Fruit fly (Drosophila melanogaster): ENCODE measurements around the gene CG17359.

DNA sequence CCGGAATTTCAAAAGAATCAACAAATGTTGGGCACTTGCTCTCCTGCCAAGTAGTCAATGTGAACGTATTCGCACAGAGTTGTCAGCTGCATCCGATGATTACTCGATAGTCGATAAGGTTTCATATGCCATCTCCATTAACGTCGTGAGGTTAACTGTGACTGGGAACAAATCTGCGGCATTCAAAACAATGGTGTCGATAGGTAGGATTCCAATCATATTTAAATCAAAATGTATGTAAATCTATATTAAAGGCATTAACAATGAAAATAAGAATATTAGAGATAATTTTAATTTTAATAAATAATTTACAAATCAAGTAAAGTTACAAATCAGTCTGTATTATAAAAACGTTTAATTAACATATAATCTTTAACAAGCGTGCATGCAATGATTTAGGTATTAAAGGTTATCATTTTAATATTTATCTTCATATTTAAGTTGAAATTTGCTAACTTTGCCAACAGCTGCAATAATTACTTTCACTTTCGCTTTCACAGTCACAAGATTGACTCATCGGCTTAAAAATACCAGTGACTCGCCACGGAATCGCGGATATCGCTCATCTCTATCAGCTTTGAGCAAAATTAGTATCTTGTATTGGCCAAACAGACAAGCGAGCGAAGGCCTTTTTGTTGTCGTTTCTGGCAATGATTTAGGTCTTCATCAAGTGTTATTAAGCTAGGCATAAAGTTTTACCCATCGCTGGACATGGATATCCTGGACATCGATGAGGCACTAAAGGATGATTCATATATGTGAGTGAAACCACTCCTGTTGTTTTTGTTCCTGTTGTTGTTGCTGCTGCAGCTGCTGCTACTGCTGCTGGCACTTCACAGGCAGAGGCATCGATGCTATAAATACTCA, 34.2 kb downstream of the CG17359 start, which contains the start of the genes Meics, Nxf3 and ssp2:
- TF ChIP-seq CG8478 (optimal IDR thresholded peaks at IDR 0.05), result no peak
- no peak for TF ChIP-seq CTCF (optimal IDR thresholded peaks at IDR 0.05)
